Worm (Caenorhabditis elegans): ENCODE results near the gene F46F2.3.
A peak's percentile ranks its signal among the peaks of the same experiment; 100 is the strongest.

The F46F2.3 gene

DNA sequence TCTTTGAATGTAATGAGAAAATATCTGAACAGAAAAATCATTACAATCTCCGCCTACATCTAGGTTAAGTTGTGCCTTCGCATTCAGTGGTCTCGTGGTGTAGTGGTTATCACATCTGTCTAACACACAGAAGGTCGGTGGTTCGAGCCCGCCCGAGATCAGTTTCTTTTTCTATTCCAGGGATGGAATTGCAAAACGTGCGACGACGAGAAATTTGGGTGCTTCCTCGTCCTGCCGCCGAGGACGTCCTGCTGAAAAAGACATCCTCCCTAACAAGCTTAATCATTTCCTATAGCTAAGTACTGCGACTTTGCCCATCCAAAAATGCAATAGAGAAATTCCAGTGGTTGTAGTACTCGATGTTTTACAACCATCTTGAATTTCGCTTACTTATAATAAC is 24.1 kb downstream of the F46F2.3 start:
- peak; percentile 50 for TF ChIP-seq nhr-20 (tag; optimal IDR thresholded peaks at IDR 0.05)
- peak; percentile 63 for TF ChIP-seq snu-23 (GFP tag; optimal IDR thresholded peaks at IDR 0.05)
- TF ChIP-seq hpl-2 (GFP tag; optimal IDR thresholded peaks at IDR 0.05), result no peak
- TF ChIP-seq nhr-71 (tag; optimal IDR thresholded peaks at IDR 0.05), result peak; percentile 53
- TF ChIP-seq nhr-90 (tag; optimal IDR thresholded peaks at IDR 0.05; ENCODE audit: poor library complexity), result peak; percentile 15
- TF ChIP-seq mdl-1 (tag; optimal IDR thresholded peaks at IDR 0.05), result peak in 1 of 2 experiments; percentile 28
- TF ChIP-seq ces-1 (GFP tag; optimal IDR thresholded peaks at IDR 0.05), result no peak
- TF ChIP-seq ceh-88 (GFP tag; IDR thresholded peaks at IDR 0.05), result no peak
- peak; percentile 23 for TF ChIP-seq lin-14 (GFP tag; optimal IDR thresholded peaks at IDR 0.05)
- TF ChIP-seq elt-2 (tag; optimal IDR thresholded peaks at IDR 0.05), result no peak
- peak in 1 of 6 experiments; percentile 38 for TF ChIP-seq elt-3 (tag; optimal IDR thresholded peaks at IDR 0.05)
- no peak for TF ChIP-seq nhr-12 (tag; optimal IDR thresholded peaks at IDR 0.05)
- TF ChIP-seq efl-1 (optimal IDR thresholded peaks at IDR 0.05), result no peak
- peak in 1 of 2 experiments; percentile 47 for TF ChIP-seq efl-1 (GFP tag; optimal IDR thresholded peaks at IDR 0.05 in 1 of 2)
- TF ChIP-seq aha-1 (tag; optimal IDR thresholded peaks at IDR 0.05), result no peak
- TF ChIP-seq rnt-1 (tag; optimal IDR thresholded peaks at IDR 0.05), result peak; percentile 52
- no peak for TF ChIP-seq lin-39 (tag; optimal IDR thresholded peaks at IDR 0.05)
- TF ChIP-seq nhr-19 (GFP tag; conservative IDR thresholded peaks at IDR 0.05), result peak; percentile 28; the same call in 1 of the 2 replicates
- TF ChIP-seq ets-5 (GFP tag; IDR thresholded peaks at IDR 0.05), result no peak
- no peak for TF ChIP-seq blmp-1 (tag; optimal IDR thresholded peaks at IDR 0.05)
- TF ChIP-seq nhr-47 (tag; optimal IDR thresholded peaks at IDR 0.05), result peak; percentile 36
- no peak for TF ChIP-seq unc-62 (GFP tag; optimal IDR thresholded peaks at IDR 0.05)
- peak in 1 of 2 experiments; percentile 53 for TF ChIP-seq lin-35 (GFP tag; optimal IDR thresholded peaks at IDR 0.05)

- TF ChIP-seq C04F5.9 (tag; optimal IDR thresholded peaks at IDR 0.05) (no peak), nhr-85 (tag) (peak; percentile 60), mab-9 (GFP tag; IDR thresholded peaks at IDR 0.05) (no peak), lin-35 (GFP tag; optimal IDR thresholded peaks at IDR 0.05) (peak in 1 of 2 experiments; percentile 9), snu-23 (GFP tag; optimal IDR thresholded peaks at IDR 0.05) (peak; percentile 20), blmp-1 (tag; optimal IDR thresholded peaks at IDR 0.05) (peak; percentile 50), ceh-63 (GFP tag; optimal IDR thresholded peaks at IDR 0.05) (no peak), lin-14 (GFP tag; optimal IDR thresholded peaks at IDR 0.05) (peak; percentile 56)
Measured at ce11 chrX:15233684-15234083, 26.4 kb downstream of the F46F2.3 start.

DNA sequence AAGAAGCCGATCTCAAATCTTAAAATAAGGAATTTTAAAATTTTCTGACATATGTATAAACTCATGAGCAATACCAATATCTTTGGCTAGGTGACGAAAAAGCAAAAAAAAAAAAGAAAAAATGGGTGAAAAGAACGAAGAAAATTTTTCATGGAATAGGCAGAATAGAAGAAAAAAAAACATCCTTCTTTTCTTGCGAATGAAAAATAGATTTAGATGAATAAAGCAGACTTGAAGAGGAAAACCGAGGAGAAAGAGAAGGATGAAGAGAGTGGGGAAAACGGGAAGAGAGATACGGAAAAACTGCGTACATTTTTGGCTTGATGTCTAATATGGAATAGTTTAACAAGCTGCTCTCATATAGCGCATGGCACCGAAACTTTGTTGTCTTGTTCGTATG is 28.3 kb downstream of the F46F2.3 start:
- TF ChIP-seq isw-1 (GFP tag; IDR thresholded peaks at IDR 0.05) (no peak), pag-3 (tag; optimal IDR thresholded peaks at IDR 0.05; ENCODE audit: borderline replicate concordance, insufficient read depth) (no peak), blmp-1 (tag; optimal IDR thresholded peaks at IDR 0.05) (no peak), rnt-1 (tag; optimal IDR thresholded peaks at IDR 0.05) (no peak), aha-1 (tag; optimal IDR thresholded peaks at IDR 0.05) (no peak), zag-1 (tag; optimal IDR thresholded peaks at IDR 0.05) (no peak), nhr-237 (tag; optimal IDR thresholded peaks at IDR 0.05) (no peak), nhr-71 (tag; optimal IDR thresholded peaks at IDR 0.05) (no peak), ceh-8 (GFP tag; optimal IDR thresholded peaks at IDR 0.05) (no peak), unc-62 (GFP tag; optimal IDR thresholded peaks at IDR 0.05) (no peak), nhr-76 (tag; optimal IDR thresholded peaks at IDR 0.05) (no peak)

- no peak for TF ChIP-seq mep-1 (tag; optimal IDR thresholded peaks at IDR 0.05)
- TF ChIP-seq alr-1 (tag; optimal IDR thresholded peaks at IDR 0.05; ENCODE audit: borderline replicate concordance), result no peak
- no peak for TF ChIP-seq unc-62 (GFP tag; optimal IDR thresholded peaks at IDR 0.05)
- TF ChIP-seq nhr-237 (tag; optimal IDR thresholded peaks at IDR 0.05), result no peak
- no peak for TF ChIP-seq isw-1 (GFP tag; IDR thresholded peaks at IDR 0.05)
- TF ChIP-seq elt-2 (tag; optimal IDR thresholded peaks at IDR 0.05), result peak; percentile 26
- TF ChIP-seq pqm-1 (tag; optimal IDR thresholded peaks at IDR 0.05), result no peak
- no peak for TF ChIP-seq lin-35 (GFP tag; optimal IDR thresholded peaks at IDR 0.05)
- TF ChIP-seq dpl-1 (GFP tag; optimal IDR thresholded peaks at IDR 0.05), result no peak
- no peak for TF ChIP-seq unc-86 (tag; optimal IDR thresholded peaks at IDR 0.05)
- TF ChIP-seq nhr-90 (tag; optimal IDR thresholded peaks at IDR 0.05; ENCODE audit: poor library complexity), result no peak
- no peak for TF ChIP-seq efl-1 (optimal IDR thresholded peaks at IDR 0.05)
- TF ChIP-seq efl-1 (GFP tag; optimal IDR thresholded peaks at IDR 0.05 in 1 of 2), result peak in 1 of 2 experiments; percentile 84
- TF ChIP-seq nhr-76 (tag; optimal IDR thresholded peaks at IDR 0.05), result no peak
- TF ChIP-seq ceh-82 (tag; optimal IDR thresholded peaks at IDR 0.05), result no peak
Measured at ce11 chrX:15230394-15230968, 29.6 kb downstream of the F46F2.3 start, which contains the start of gene H03A11.2. H03A11.2 (minus strand) TSS chrX:15230645.
